Fruit fly (Drosophila melanogaster): ENCODE measurements around the gene alpha-Man-Ia.

alpha-Man-Ia gene

dm6 chrX:10308996-10309395 lies 16.8 kb downstream of the alpha-Man-Ia start:
- no peak for TF ChIP-seq h (optimal IDR thresholded peaks at IDR 0.05)
- no peak for TF ChIP-seq psq (optimal IDR thresholded peaks at IDR 0.05)
- TF ChIP-seq Sin3A (optimal IDR thresholded peaks at IDR 0.05): no peak
- no peak for TF ChIP-seq Myc (optimal IDR thresholded peaks at IDR 0.05)
- no peak for TF ChIP-seq ttk (optimal IDR thresholded peaks at IDR 0.05)
- TF ChIP-seq insv (optimal IDR thresholded peaks at IDR 0.05): no peak

- TF ChIP-seq Myc (optimal IDR thresholded peaks at IDR 0.05) (no peak), psq (optimal IDR thresholded peaks at IDR 0.05) (no peak), ttk (optimal IDR thresholded peaks at IDR 0.05) (no peak), Sin3A (optimal IDR thresholded peaks at IDR 0.05) (no peak), h (optimal IDR thresholded peaks at IDR 0.05) (no peak), insv (optimal IDR thresholded peaks at IDR 0.05) (no peak)
Observed at dm6 chrX:10307955-10308354, 17.8 kb downstream of the alpha-Man-Ia start.

- no peak for TF ChIP-seq h (optimal IDR thresholded peaks at IDR 0.05)
- no peak for TF ChIP-seq ttk (optimal IDR thresholded peaks at IDR 0.05)
Observed at dm6 chrX:10300140-10300539, 25.6 kb downstream of the alpha-Man-Ia start.

- TF ChIP-seq insv (optimal IDR thresholded peaks at IDR 0.05) (no peak), Myc (optimal IDR thresholded peaks at IDR 0.05) (no peak), psq (optimal IDR thresholded peaks at IDR 0.05) (no peak)
Observed at dm6 chrX:10290761-10291041, 35.1 kb downstream of the alpha-Man-Ia start.

dm6 chrX:10289935-10290760 lies 35.6 kb downstream of the alpha-Man-Ia start:
- TF ChIP-seq h (optimal IDR thresholded peaks at IDR 0.05): no peak
- no peak for TF ChIP-seq insv (optimal IDR thresholded peaks at IDR 0.05)
- no peak for TF ChIP-seq Myc (optimal IDR thresholded peaks at IDR 0.05)
- no peak for TF ChIP-seq psq (optimal IDR thresholded peaks at IDR 0.05)
- no peak for TF ChIP-seq Sin3A (optimal IDR thresholded peaks at IDR 0.05)
- TF ChIP-seq ttk (optimal IDR thresholded peaks at IDR 0.05): no peak

dm6 chrX:10266018-10266384 lies 59.8 kb downstream of the alpha-Man-Ia start:
- TF ChIP-seq Myc (optimal IDR thresholded peaks at IDR 0.05): no peak
- TF ChIP-seq h (optimal IDR thresholded peaks at IDR 0.05): no peak
- TF ChIP-seq insv (optimal IDR thresholded peaks at IDR 0.05): no peak
- no peak for TF ChIP-seq Sin3A (optimal IDR thresholded peaks at IDR 0.05)
- TF ChIP-seq ttk (optimal IDR thresholded peaks at IDR 0.05): no peak
- no peak for TF ChIP-seq psq (optimal IDR thresholded peaks at IDR 0.05)

dm6 chrX:10265213-10266017 lies 60.3 kb downstream of the alpha-Man-Ia start, which contains the start of gene CG12643:
Gene CG12643 (minus strand): TSS chrX:10265263.
- no peak for TF ChIP-seq Myc (optimal IDR thresholded peaks at IDR 0.05)
- no peak for TF ChIP-seq Sin3A (optimal IDR thresholded peaks at IDR 0.05)
- TF ChIP-seq psq (optimal IDR thresholded peaks at IDR 0.05): no peak
- TF ChIP-seq insv (optimal IDR thresholded peaks at IDR 0.05): no peak
- no peak for TF ChIP-seq ttk (optimal IDR thresholded peaks at IDR 0.05)
- no peak for TF ChIP-seq h (optimal IDR thresholded peaks at IDR 0.05)

dm6 chrX:10263957-10264248 lies 61.9 kb downstream of the alpha-Man-Ia start:
- TF ChIP-seq insv (optimal IDR thresholded peaks at IDR 0.05) (no peak), Myc (optimal IDR thresholded peaks at IDR 0.05) (no peak)

dm6 chrX:10263165-10263956 lies 62.4 kb downstream of the alpha-Man-Ia start, which contains the start of gene Hk:
Gene Hk (minus strand): TSS chrX:10263485.
- TF ChIP-seq psq (optimal IDR thresholded peaks at IDR 0.05) (no peak), ttk (optimal IDR thresholded peaks at IDR 0.05) (no peak), Sin3A (optimal IDR thresholded peaks at IDR 0.05) (no peak), Myc (optimal IDR thresholded peaks at IDR 0.05) (no peak)

- TF ChIP-seq psq (optimal IDR thresholded peaks at IDR 0.05) (no peak), Sin3A (optimal IDR thresholded peaks at IDR 0.05) (no peak), insv (optimal IDR thresholded peaks at IDR 0.05) (no peak), ttk (optimal IDR thresholded peaks at IDR 0.05) (no peak), h (optimal IDR thresholded peaks at IDR 0.05) (no peak), Myc (optimal IDR thresholded peaks at IDR 0.05) (no peak)
Observed at dm6 chrX:10261172-10261571, 64.6 kb downstream of the alpha-Man-Ia start.

- TF ChIP-seq psq (optimal IDR thresholded peaks at IDR 0.05): no peak
- TF ChIP-seq h (optimal IDR thresholded peaks at IDR 0.05): no peak
- no peak for TF ChIP-seq Myc (optimal IDR thresholded peaks at IDR 0.05)
- TF ChIP-seq insv (optimal IDR thresholded peaks at IDR 0.05): no peak
- TF ChIP-seq ttk (optimal IDR thresholded peaks at IDR 0.05): no peak
- TF ChIP-seq Sin3A (optimal IDR thresholded peaks at IDR 0.05): no peak
Observed at dm6 chrX:10259524-10259923, 66.2 kb downstream of the alpha-Man-Ia start.

dm6 chrX:10256228-10256627 lies 69.5 kb downstream of the alpha-Man-Ia start:
- TF ChIP-seq h (optimal IDR thresholded peaks at IDR 0.05) (no peak), insv (optimal IDR thresholded peaks at IDR 0.05) (no peak), Myc (optimal IDR thresholded peaks at IDR 0.05) (no peak), Sin3A (optimal IDR thresholded peaks at IDR 0.05) (no peak)
